Fruit fly (Drosophila melanogaster) whole organism, embryonic: Measurements from ENCODE around the gene Sgt1.

Experiments used
- CG10267 ChIP-seq: fragments of 200-800 bp; sonication (Bioruptor generic); optimal IDR thresholded peaks from 2 replicates; lab custom pipeline; 2018; ENCODE audit warnings: missing biosample characterization, mild to moderate bottlenecking, missing genetic modification characterization, moderate library complexity
- CG11247 ChIP-seq: fragments of 200-800 bp; sonication (Bioruptor generic); IDR thresholded peaks from 2 replicates; pipeline ENCODE4 v1.3.6; 2022; ENCODE audit warnings: missing biosample characterization, missing genetic modification characterization
- CG11560 ChIP-seq: fragments of 200-800 bp; sonication (Bioruptor generic); IDR thresholded peaks from 3 replicates; pipeline ENCODE4 v1.3.6; 2022; ENCODE audit warnings: missing biosample characterization, missing genetic modification characterization
- CG12391 ChIP-seq: fragments of 200-800 bp; sonication (Bioruptor generic); optimal IDR thresholded peaks from 3 replicates; lab custom pipeline; 2018; ENCODE audit warnings: missing biosample characterization, mild to moderate bottlenecking, missing genetic modification characterization, moderate library complexity
- CG13424 ChIP-seq: fragments of 200-800 bp; sonication (Bioruptor generic); optimal IDR thresholded peaks from 2 replicates; lab custom pipeline; 2019; ENCODE audit warnings: missing biosample characterization, mild to moderate bottlenecking, missing genetic modification characterization, moderate library complexity
- CG13624 ChIP-seq: fragments of 200-800 bp; sonication (Bioruptor generic); optimal IDR thresholded peaks from 2 replicates; lab custom pipeline; 2016; ENCODE audit warnings: missing biosample characterization, missing genetic modification characterization
- CG14667 ChIP-seq: fragments of 200-800 bp; sonication (Bioruptor generic); IDR thresholded peaks from 2 replicates; pipeline ENCODE4 v1.3.6; 2022; ENCODE audit warnings: missing biosample characterization, missing genetic modification characterization
- CG15269 ChIP-seq: fragments of 200-800 bp; sonication (Bioruptor generic); optimal IDR thresholded peaks from 2 replicates; lab custom pipeline; 2018; ENCODE audit warnings: missing biosample characterization, mild to moderate bottlenecking, missing genetic modification characterization, moderate library complexity
- CG17385 ChIP-seq: fragments of 200-800 bp; sonication (Bioruptor generic); optimal IDR thresholded peaks from 3 replicates; lab custom pipeline; 2018; ENCODE audit warnings: missing biosample characterization, mild to moderate bottlenecking, missing genetic modification characterization
- CG1792 ChIP-seq: fragments of 200-800 bp; sonication (Bioruptor generic); optimal IDR thresholded peaks from 2 replicates; lab custom pipeline; 2016; ENCODE audit warnings: missing biosample characterization, missing genetic modification characterization
- CG2120 ChIP-seq: fragments of 200-800 bp; sonication (Bioruptor generic); optimal IDR thresholded peaks from 3 replicates; lab custom pipeline; 2016; ENCODE audit warnings: missing biosample characterization, missing genetic modification characterization
- CG30020 ChIP-seq: fragments of 200-800 bp; optimal IDR thresholded peaks from 2 replicates; lab custom pipeline; 2019; ENCODE audit warnings: missing biosample characterization, mild to moderate bottlenecking, missing genetic modification characterization, moderate library complexity
- CG3065 ChIP-seq: fragments of 200-800 bp; sonication (Bioruptor generic); optimal IDR thresholded peaks from 2 replicates; lab custom pipeline; 2016; ENCODE audit warnings: missing biosample characterization, missing genetic modification characterization
- CG31441 ChIP-seq: fragments of 200-800 bp; sonication (Bioruptor generic); IDR thresholded peaks from 2 replicates; pipeline ENCODE4 v1.3.6; 2022; ENCODE audit warnings: missing biosample characterization, missing genetic modification characterization
- CG3847 ChIP-seq: fragments of 200-800 bp; sonication (Bioruptor generic); IDR thresholded peaks from 2 replicates; pipeline ENCODE4 v1.3.6; 2022; ENCODE audit warnings: missing biosample characterization, missing genetic modification characterization
- CG4282 ChIP-seq: fragments of 200-800 bp; sonication (Bioruptor generic); optimal IDR thresholded peaks from 2 replicates; lab custom pipeline; 2016; ENCODE audit warnings: missing biosample characterization, missing genetic modification characterization
- CG4730 ChIP-seq: fragments of 200-800 bp; sonication (Bioruptor generic); IDR thresholded peaks from 2 replicates; pipeline ENCODE4 v1.3.6; 2022; ENCODE audit warnings: missing biosample characterization, missing genetic modification characterization
- CG4854 ChIP-seq: fragments of 200-800 bp; sonication (Bioruptor generic); optimal IDR thresholded peaks from 2 replicates; lab custom pipeline; 2016; ENCODE audit warnings: missing biosample characterization, missing genetic modification characterization, inconsistent platforms
- CG6654 ChIP-seq: fragments of 200-800 bp; sonication (Bioruptor generic); optimal IDR thresholded peaks from 2 replicates; lab custom pipeline; 2017; ENCODE audit warnings: missing biosample characterization, mild to moderate bottlenecking, missing genetic modification characterization
- CG8281 ChIP-seq: fragments of 200-800 bp; sonication (Bioruptor generic); optimal IDR thresholded peaks from 2 replicates; lab custom pipeline; 2018; ENCODE audit warnings: missing biosample characterization, mild to moderate bottlenecking, missing genetic modification characterization, moderate library complexity
- CG8765 ChIP-seq: fragments of 200-800 bp; sonication (Bioruptor generic); IDR thresholded peaks from 2 replicates; pipeline ENCODE4 v1.3.6; 2022; ENCODE audit warnings: missing biosample characterization, missing genetic modification characterization
- CG8944 ChIP-seq: fragments of 200-800 bp; sonication (Bioruptor generic); optimal IDR thresholded peaks from 3 replicates; lab custom pipeline; 2016; ENCODE audit warnings: missing biosample characterization, missing genetic modification characterization
- CG9932 ChIP-seq: fragments of 200-800 bp; sonication (Bioruptor generic); IDR thresholded peaks from 2 replicates; pipeline ENCODE4 v1.3.6; 2022; ENCODE audit warnings: missing biosample characterization, missing genetic modification characterization
- Fer2 ChIP-seq: fragments of 200-800 bp; sonication (Bioruptor generic); optimal IDR thresholded peaks from 2 replicates; lab custom pipeline; 2018; ENCODE audit warnings: missing biosample characterization, mild to moderate bottlenecking, missing genetic modification characterization, moderate library complexity
- Ptx1 ChIP-seq: fragments of 200-800 bp; sonication (Bioruptor generic); IDR thresholded peaks from 2 replicates; pipeline ENCODE4 v1.3.6; 2022; ENCODE audit warnings: missing biosample characterization, missing genetic modification characterization
- Side ChIP-seq: fragments of 200-800 bp; sonication (Bioruptor generic); optimal IDR thresholded peaks from 2 replicates; lab custom pipeline; 2016; ENCODE audit warnings: missing biosample characterization, missing genetic modification characterization
- Stat92E ChIP-seq, 3 experiments: fragments of >200 bp in 2 of 3; fragments of 200-800 bp in 1 of 3; sonication (Bioruptor generic) in 1 of 3; optimal IDR thresholded peaks; 2 replicates each; lab custom pipeline; 2017 to 2019; ENCODE audit warnings: missing biosample characterization in 3 of 3, missing genetic modification characterization in 3 of 3, mild to moderate bottlenecking in 1 of 3, moderate library complexity in 1 of 3
- Vsx1 ChIP-seq: fragments of 200-800 bp; sonication (Bioruptor generic); optimal IDR thresholded peaks from 2 replicates; lab custom pipeline; 2017; ENCODE audit warnings: missing biosample characterization, mild to moderate bottlenecking, missing genetic modification characterization, missing genetic modification reagents
- ara ChIP-seq: fragments of 200-800 bp; sonication (Bioruptor generic); IDR thresholded peaks from 2 replicates; pipeline ENCODE4 v1.3.6; 2022; ENCODE audit warnings: missing biosample characterization, missing genetic modification characterization
- ato ChIP-seq: fragments of 200-800 bp; sonication (Bioruptor generic); IDR thresholded peaks from 2 replicates; pipeline ENCODE4 v1.3.6; 2022; ENCODE audit warnings: missing biosample characterization, missing genetic modification characterization; ENCODE audit not compliant: partially characterized antibody
- bigmax ChIP-seq: fragments of 200-800 bp; sonication (Bioruptor generic); optimal IDR thresholded peaks from 2 replicates; lab custom pipeline; 2018; ENCODE audit warnings: missing biosample characterization, mild to moderate bottlenecking, missing genetic modification characterization
- cad ChIP-seq: fragments of >200 bp; optimal IDR thresholded peaks from 2 replicates; lab custom pipeline; 2017; ENCODE audit warnings: missing biosample characterization, missing genetic modification characterization
- chm ChIP-seq: fragments of 200-800 bp; sonication (Bioruptor generic); IDR thresholded peaks from 2 replicates; pipeline ENCODE4 v1.3.6; 2022; ENCODE audit warnings: missing biosample characterization, missing genetic modification characterization
- ci ChIP-seq: fragments of 200-800 bp; sonication (Bioruptor generic); IDR thresholded peaks from 3 replicates; pipeline ENCODE4 v1.3.6; 2022; ENCODE audit warnings: missing biosample characterization, missing genetic modification characterization
- crc ChIP-seq: fragments of 200-800 bp; sonication (Bioruptor generic); optimal IDR thresholded peaks from 2 replicates; lab custom pipeline; 2016; ENCODE audit warnings: missing biosample characterization, missing genetic modification characterization
- danr ChIP-seq: fragments of 200-800 bp; sonication (Bioruptor generic); IDR thresholded peaks from 2 replicates; pipeline ENCODE4 v1.3.6; 2022; ENCODE audit warnings: missing biosample characterization, missing genetic modification characterization
- dm ChIP-seq: fragments of 200-800 bp; sonication (Bioruptor generic); optimal IDR thresholded peaks from 3 replicates; lab custom pipeline; 2016; ENCODE audit warnings: missing biosample characterization, missing genetic modification characterization
- emc ChIP-seq: fragments of 200-800 bp; sonication (Bioruptor generic); optimal IDR thresholded peaks from 2 replicates; lab custom pipeline; 2016; ENCODE audit warnings: missing biosample characterization, missing genetic modification characterization
- ftz-f1 ChIP-seq: fragments of 200-800 bp; sonication (Bioruptor generic); optimal IDR thresholded peaks from 2 replicates; lab custom pipeline; 2016; ENCODE audit warnings: missing biosample characterization, missing genetic modification characterization
- her ChIP-seq: fragments of 200-800 bp; sonication (Bioruptor generic); optimal IDR thresholded peaks from 2 replicates; lab custom pipeline; 2016; ENCODE audit warnings: missing biosample characterization, missing genetic modification characterization
- jing ChIP-seq: fragments of 200-800 bp; sonication (Bioruptor generic); optimal IDR thresholded peaks from 2 replicates; lab custom pipeline; 2018; ENCODE audit warnings: missing biosample characterization, mild to moderate bottlenecking, missing genetic modification characterization
- jumu ChIP-seq: fragments of 200-800 bp; sonication (Bioruptor generic); optimal IDR thresholded peaks from 3 replicates; lab custom pipeline; 2016; ENCODE audit warnings: missing biosample characterization, missing genetic modification characterization
- knrl ChIP-seq: fragments of 200-800 bp; sonication (Bioruptor generic); IDR thresholded peaks from 3 replicates; pipeline ENCODE4 v1.3.6; 2022; ENCODE audit warnings: missing biosample characterization, missing genetic modification characterization; ENCODE audit not compliant: partially characterized antibody
- lab ChIP-seq: fragments of 200-800 bp; sonication (Bioruptor generic); optimal IDR thresholded peaks from 3 replicates; lab custom pipeline; 2017; ENCODE audit warnings: missing biosample characterization, missing genetic modification characterization, mild to moderate bottlenecking, moderate library complexity, missing genetic modification reagents
- nau ChIP-seq: fragments of 200-800 bp; sonication (Bioruptor generic); optimal IDR thresholded peaks from 3 replicates; lab custom pipeline; 2017; ENCODE audit warnings: missing biosample characterization, mild to moderate bottlenecking, missing genetic modification characterization, missing genetic modification reagents
- row ChIP-seq: fragments of 200-800 bp; sonication (Bioruptor generic); IDR thresholded peaks from 3 replicates; pipeline ENCODE4 v1.3.6; 2022; ENCODE audit warnings: missing biosample characterization, missing genetic modification characterization
- scrt ChIP-seq: fragments of 200-800 bp; sonication (Bioruptor generic); optimal IDR thresholded peaks from 2 replicates; lab custom pipeline; 2018; ENCODE audit warnings: missing biosample characterization, mild to moderate bottlenecking, missing genetic modification characterization, moderate library complexity
- so ChIP-seq: fragments of 200-800 bp; sonication (Bioruptor generic); IDR thresholded peaks from 3 replicates; pipeline ENCODE4 v1.3.6; 2022; ENCODE audit warnings: missing biosample characterization, missing genetic modification characterization
- tio ChIP-seq: fragments of 200-800 bp; sonication (Bioruptor generic); optimal IDR thresholded peaks from 2 replicates; lab custom pipeline; 2017; ENCODE audit warnings: missing biosample characterization, missing genetic modification characterization, inconsistent platforms
- tna ChIP-seq: fragments of 200-800 bp; sonication (Bioruptor generic); IDR thresholded peaks from 2 replicates; pipeline ENCODE4 v1.3.6; 2022; ENCODE audit warnings: missing biosample characterization, missing genetic modification characterization; ENCODE audit not compliant: partially characterized antibody
- ttk ChIP-seq: fragments of 200-800 bp; sonication (Bioruptor generic); IDR thresholded peaks from 2 replicates; pipeline ENCODE4 v2.1.2; 2022; ENCODE audit warnings: missing biosample characterization, missing genetic modification characterization
- wek ChIP-seq: fragments of 200-800 bp; sonication (Bioruptor generic); optimal IDR thresholded peaks from 3 replicates; lab custom pipeline; 2018; ENCODE audit warnings: missing biosample characterization, mild to moderate bottlenecking, missing genetic modification characterization, moderate library complexity

Gene Sgt1

dm6 chr3R:8313038-8313437 lies 8.0 kb upstream of the Sgt1 start, which contains the start of gene CG7483 (continued):
- TF ChIP-seq CG3065 (GFP tag; lab: Kevin White, UChicago) (no peak), CG30020 (tag; lab: Kevin White, UChicago) (no peak), tna (GFP tag; lab: Robert Waterston, UW) (peak; percentile 65), CG10267 (tag; lab: Kevin White, UChicago) (peak; percentile 48), ci (0 out of 3 replicates have a peak, but pooled peaks have one; percentile 20), CG14667 (GFP tag; lab: Robert Waterston, UW) (no peak), scrt (GFP tag; lab: Kevin White, UChicago) (no peak), CG4282 (GFP tag; lab: Kevin White, UChicago) (no peak), CG8944 (GFP tag; lab: Kevin White, UChicago) (no peak), tio (no peak), lab (GFP tag; lab: Kevin White, UChicago) (no peak), CG2120 (GFP tag; lab: Kevin White, UChicago) (no peak), jumu (GFP tag; lab: Kevin White, UChicago) (no peak), emc (GFP tag; lab: Kevin White, UChicago) (no peak), dm (no peak), row (GFP tag; lab: Robert Waterston, UW) (no peak), CG31441 (GFP tag; lab: Robert Waterston, UW) (0 out of 2 replicates have a peak, but pooled peaks have one; percentile 18), CG11560 (tag; lab: Robert Waterston, UW) (no peak), CG4854 (GFP tag; lab: Kevin White, UChicago) (no peak), ftz-f1 (GFP tag; lab: Kevin White, UChicago) (no peak), CG9932 (GFP tag; lab: Robert Waterston, UW) (no peak), CG8281 (tag; lab: Kevin White, UChicago) (no peak), Fer2 (tag; lab: Kevin White, UChicago) (no peak), crc (GFP tag; lab: Kevin White, UChicago) (no peak), chm (GFP tag; lab: Robert Waterston, UW) (no peak), Stat92E (GFP tag; optimal IDR thresholded peaks at IDR 0.05; lab: Kevin White, UChicago) (peak in 1 of 3 experiments; percentile 43), CG6654 (no peak), CG11247 (GFP tag; lab: Robert Waterston, UW) (no peak), ttk (GFP tag; lab: Robert Waterston, UW) (no peak), ato (GFP tag; lab: Robert Waterston, UW) (peak; percentile 90), CG17385 (GFP tag; lab: Kevin White, UChicago) (no peak), Side (no peak), bigmax (GFP tag; lab: Kevin White, UChicago) (no peak), Ptx1 (GFP tag; lab: Robert Waterston, UW) (no peak), CG13624 (GFP tag; lab: Kevin White, UChicago) (no peak), CG1792 (GFP tag; lab: Kevin White, UChicago) (no peak), jing (no peak), ara (GFP tag; lab: Robert Waterston, UW) (no peak), CG12391 (tag; lab: Kevin White, UChicago) (no peak), her (GFP tag; lab: Kevin White, UChicago) (no peak), CG13424 (tag; lab: Kevin White, UChicago) (no peak), CG15269 (tag; lab: Kevin White, UChicago) (no peak), cad (GFP tag; lab: Kevin White, UChicago) (no peak), Vsx1 (GFP tag; lab: Kevin White, UChicago) (no peak), CG3847 (GFP tag; lab: Robert Waterston, UW) (no peak), CG8765 (GFP tag; lab: Robert Waterston, UW) (no peak), knrl (GFP tag; lab: Robert Waterston, UW) (peak; percentile 78), CG4730 (GFP tag; lab: Robert Waterston, UW) (no peak), nau (no peak), wek (GFP tag; lab: Kevin White, UChicago) (no peak), so (GFP tag; lab: Robert Waterston, UW) (no peak), danr (no peak)
